Worm (Caenorhabditis elegans) whole organism, L4/young adult: Measurements from ENCODE around the gene gpd-2.

ENCODE experiments used
- dao-5 ChIP-seq: sonication (generic microtip); optimal IDR thresholded peaks from 2 replicates; lab custom pipeline; 2016; ENCODE audit warnings: missing genotype, missing genetic modification characterization, moderate library complexity, missing compliant biosample characterization
- him-1 ChIP-seq: sonication (generic microtip); optimal IDR thresholded peaks from 2 replicates; lab custom pipeline; 2016; ENCODE audit warnings: missing genotype, missing genetic modification reagents, missing genetic modification characterization, missing compliant biosample characterization

- TF ChIP-seq him-1 (no peak), dao-5 (tag; lab: Kevin White, UChicago) (no peak)
Observed at ce11 chrX:3089894-3090414, 24.5 kb downstream of the gpd-2 start.
